Worm (Caenorhabditis elegans) whole organism, midembryonic: ENCODE measurements around the gene F10D7.3.

ENCODE experiments used
- T22C8.4 ChIP-seq: fragments of 200-800 bp; sonication (Bioruptor generic); IDR thresholded peaks from 2 replicates; pipeline ENCODE4 v1.3.6; 2022; ENCODE audit warnings: missing genetic modification characterization, missing compliant biosample characterization
- cog-1 ChIP-seq: sonication (generic microtip); optimal IDR thresholded peaks from 2 replicates; lab custom pipeline; 2016; ENCODE audit warnings: missing genetic modification characterization, missing compliant biosample characterization
- flt-1 ChIP-seq: fragments of 200-800 bp; sonication (Bioruptor generic); IDR thresholded peaks from 2 replicates; pipeline ENCODE4 v1.3.6; 2022; ENCODE audit warnings: missing genetic modification characterization, missing compliant biosample characterization
- klf-2 ChIP-seq: fragments of 200-800 bp; sonication (Bioruptor generic); conservative IDR thresholded peaks from 2 replicates; pipeline ENCODE4 v1.3.6; 2022; ENCODE audit warnings: missing genetic modification reagents, missing genetic modification characterization, missing compliant biosample characterization
- med-1 ChIP-seq: sonication (generic microtip); optimal IDR thresholded peaks from 2 replicates; lab custom pipeline; 2017; ENCODE audit warnings: missing genetic modification characterization, mild to moderate bottlenecking, missing compliant biosample characterization, antibody characterized with exemption, missing genetic modification reagents; ENCODE audit not compliant: insufficient read depth
- ref-1 ChIP-seq: fragments of 200-800 bp; sonication (Bioruptor generic); conservative IDR thresholded peaks from 2 replicates; pipeline ENCODE4 v1.3.6; 2022; ENCODE audit warnings: missing genetic modification reagents, missing genetic modification characterization, missing compliant biosample characterization
- tab-1 ChIP-seq: fragments of 200-800 bp; sonication (Bioruptor generic); IDR thresholded peaks from 2 replicates; pipeline ENCODE4 v1.3.6; 2022; ENCODE audit warnings: missing genetic modification characterization, missing compliant biosample characterization
- ztf-23 ChIP-seq: fragments of 200-800 bp; sonication (Bioruptor generic); IDR thresholded peaks from 2 replicates; pipeline ENCODE4 v1.3.6; 2022; ENCODE audit warnings: missing genetic modification reagents, missing genetic modification characterization, missing compliant biosample characterization
- ztf-29 ChIP-seq: fragments of 200-800 bp; sonication (Bioruptor generic); IDR thresholded peaks from 2 replicates; pipeline ENCODE4 v1.3.6; 2022; ENCODE audit warnings: missing genetic modification reagents, missing genetic modification characterization, missing compliant biosample characterization

F10D7.3 gene

DNA sequence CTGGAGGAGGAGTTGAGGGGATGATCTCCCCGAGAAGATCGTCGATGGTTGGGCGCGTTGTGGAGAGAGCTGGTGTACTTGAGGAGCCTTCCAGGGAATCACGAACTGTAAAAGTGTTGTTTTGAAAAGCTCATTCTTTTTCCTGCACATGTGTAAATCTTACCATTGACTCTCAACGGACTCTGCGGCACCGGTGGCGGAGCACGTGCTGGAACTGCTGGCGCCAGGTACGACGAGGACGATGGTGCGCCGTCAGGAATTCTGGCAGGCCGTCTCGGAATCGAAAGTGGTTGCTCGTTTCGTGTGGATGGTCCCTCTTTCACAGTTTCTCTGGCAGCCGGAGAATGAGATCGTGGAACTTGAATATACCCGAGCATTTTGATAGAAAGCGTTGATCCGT lies 9.9 kb upstream of the F10D7.3 start:
- TF ChIP-seq med-1 (GFP tag; lab: Kevin White, UChicago) (no peak), klf-2 (GFP tag; lab: Robert Waterston, UW) (no peak), T22C8.4 (GFP tag; lab: Robert Waterston, UW) (no peak), flt-1 (GFP tag; lab: Robert Waterston, UW) (no peak), ztf-23 (GFP tag; lab: Robert Waterston, UW) (no peak), ref-1 (GFP tag; lab: Robert Waterston, UW) (no peak), tab-1 (GFP tag; lab: Robert Waterston, UW) (no peak), cog-1 (no peak)

- no peak for TF ChIP-seq med-1 (GFP tag; lab: Kevin White, UChicago)
- TF ChIP-seq flt-1 (GFP tag; lab: Robert Waterston, UW): no peak
- no peak for TF ChIP-seq ztf-23 (GFP tag; lab: Robert Waterston, UW)
- TF ChIP-seq tab-1 (GFP tag; lab: Robert Waterston, UW): no peak
- no peak for TF ChIP-seq ztf-29 (GFP tag; lab: Robert Waterston, UW)
- TF ChIP-seq klf-2 (GFP tag; lab: Robert Waterston, UW): no peak
- no peak for TF ChIP-seq T22C8.4 (GFP tag; lab: Robert Waterston, UW)
- TF ChIP-seq cog-1: no peak
- no peak for TF ChIP-seq ref-1 (GFP tag; lab: Robert Waterston, UW)
Observed at ce11 chrX:17381975-17382374, 7.5 kb upstream of the F10D7.3 start, which contains the start of gene F10D7.4. Gene F10D7.4, minus strand, starts transcription at chrX:17382075.

DNA sequence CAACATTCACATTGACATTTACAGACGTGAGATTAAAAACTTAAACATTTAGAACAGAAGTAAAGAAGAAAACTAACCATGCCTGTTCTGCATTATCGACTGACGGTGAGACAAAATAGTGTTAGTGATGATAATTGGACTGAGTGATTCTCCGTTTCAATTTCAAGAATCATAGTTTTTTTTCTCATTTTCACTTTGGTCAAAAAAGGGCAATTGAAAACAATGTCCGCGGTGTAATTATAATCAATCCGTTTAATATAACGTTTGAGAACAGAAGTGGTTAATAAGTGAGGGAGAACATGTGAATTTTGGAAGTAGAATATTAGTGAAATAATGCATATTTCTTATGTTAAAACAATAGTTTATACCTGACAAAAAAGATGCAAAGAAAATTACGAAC lies 5.2 kb upstream of the F10D7.3 start, which contains the start of gene F10D7.10:
Gene F10D7.10 (minus strand): TSS at position 101 of the 400 bp plus-strand sequence.
- no peak for TF ChIP-seq ztf-23 (GFP tag; lab: Robert Waterston, UW)
- no peak for TF ChIP-seq ztf-29 (GFP tag; lab: Robert Waterston, UW)
- TF ChIP-seq T22C8.4 (GFP tag; lab: Robert Waterston, UW): no peak
- TF ChIP-seq flt-1 (GFP tag; lab: Robert Waterston, UW): no peak
- TF ChIP-seq med-1 (GFP tag; lab: Kevin White, UChicago): no peak
- TF ChIP-seq tab-1 (GFP tag; lab: Robert Waterston, UW): no peak

ce11 chrX:17378996-17379395 lies 4.6 kb upstream of the F10D7.3 start:
- TF ChIP-seq ztf-29 (GFP tag; lab: Robert Waterston, UW): no peak
- no peak for TF ChIP-seq tab-1 (GFP tag; lab: Robert Waterston, UW)
- TF ChIP-seq ztf-23 (GFP tag; lab: Robert Waterston, UW): no peak
- no peak for TF ChIP-seq cog-1
- TF ChIP-seq T22C8.4 (GFP tag; lab: Robert Waterston, UW): no peak
- TF ChIP-seq klf-2 (GFP tag; lab: Robert Waterston, UW): no peak
- TF ChIP-seq ref-1 (GFP tag; lab: Robert Waterston, UW): no peak

DNA sequence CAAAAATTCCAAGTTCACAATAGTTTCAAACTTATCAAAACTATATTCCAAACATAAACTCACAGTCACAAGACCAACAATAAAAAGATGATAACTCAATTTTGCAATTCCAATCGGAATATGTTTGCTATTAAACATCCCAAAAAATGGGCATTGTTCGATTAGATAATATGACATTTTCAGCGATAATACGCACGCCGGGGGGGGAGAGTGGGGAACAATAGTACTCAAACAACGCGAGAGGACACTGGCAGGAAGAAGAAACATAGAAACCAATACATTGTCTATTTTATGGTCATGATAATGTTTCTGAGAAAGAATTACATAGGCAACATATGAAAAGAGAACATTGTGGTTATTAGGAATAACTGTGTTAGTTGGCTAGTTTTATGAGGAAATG lies 1.4 kb upstream of the F10D7.3 start:
- TF ChIP-seq ref-1 (GFP tag; lab: Robert Waterston, UW): no peak
- TF ChIP-seq cog-1: no peak
- no peak for TF ChIP-seq klf-2 (GFP tag; lab: Robert Waterston, UW)
- TF ChIP-seq tab-1 (GFP tag; lab: Robert Waterston, UW): no peak
- no peak for TF ChIP-seq flt-1 (GFP tag; lab: Robert Waterston, UW)
- no peak for TF ChIP-seq T22C8.4 (GFP tag; lab: Robert Waterston, UW)
- TF ChIP-seq ztf-23 (GFP tag; lab: Robert Waterston, UW): no peak
- no peak for TF ChIP-seq med-1 (GFP tag; lab: Kevin White, UChicago)
- TF ChIP-seq ztf-29 (GFP tag; lab: Robert Waterston, UW): no peak

ce11 chrX:17373955-17374354 lies 479 bp downstream of the F10D7.3 start:
- no peak for TF ChIP-seq klf-2 (GFP tag; lab: Robert Waterston, UW)
- TF ChIP-seq tab-1 (GFP tag; lab: Robert Waterston, UW): no peak
- TF ChIP-seq T22C8.4 (GFP tag; lab: Robert Waterston, UW): no peak
- no peak for TF ChIP-seq ztf-23 (GFP tag; lab: Robert Waterston, UW)
- TF ChIP-seq cog-1: no peak
- TF ChIP-seq ref-1 (GFP tag; lab: Robert Waterston, UW): no peak
- TF ChIP-seq ztf-29 (GFP tag; lab: Robert Waterston, UW): no peak
- no peak for TF ChIP-seq flt-1 (GFP tag; lab: Robert Waterston, UW)
- TF ChIP-seq med-1 (GFP tag; lab: Kevin White, UChicago): no peak

DNA sequence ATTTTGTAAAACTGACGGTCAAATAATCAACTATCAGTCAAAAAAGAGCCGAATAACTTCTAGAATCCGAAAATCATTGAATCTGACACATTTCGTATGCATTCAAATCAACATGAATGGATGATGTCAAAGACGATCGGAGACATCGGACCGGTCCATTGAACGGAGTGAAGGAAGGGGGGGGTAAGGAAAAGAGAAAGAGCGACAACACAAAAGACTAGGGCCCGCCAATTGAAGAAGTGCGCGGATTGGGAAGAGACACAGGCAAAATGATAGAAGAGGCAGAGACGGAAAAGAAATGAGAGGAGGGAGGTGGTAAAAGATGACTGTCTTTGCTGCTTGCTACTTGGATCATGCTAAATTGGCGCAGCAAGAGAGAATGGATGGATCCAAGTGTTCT lies 4.9 kb downstream of the F10D7.3 start:
- no peak for TF ChIP-seq ztf-23 (GFP tag; lab: Robert Waterston, UW)
- TF ChIP-seq flt-1 (GFP tag; lab: Robert Waterston, UW): no peak
- no peak for TF ChIP-seq T22C8.4 (GFP tag; lab: Robert Waterston, UW)
- no peak for TF ChIP-seq klf-2 (GFP tag; lab: Robert Waterston, UW)
- no peak for TF ChIP-seq med-1 (GFP tag; lab: Kevin White, UChicago)

ce11 chrX:17368542-17368941 lies 5.9 kb downstream of the F10D7.3 start, which contains the start of gene mfsd-10:
Gene mfsd-10, minus strand, starts transcription at chrX:17368642.
- TF ChIP-seq ztf-23 (GFP tag; lab: Robert Waterston, UW): no peak
- no peak for TF ChIP-seq cog-1
- no peak for TF ChIP-seq ztf-29 (GFP tag; lab: Robert Waterston, UW)
- no peak for TF ChIP-seq ref-1 (GFP tag; lab: Robert Waterston, UW)
- no peak for TF ChIP-seq med-1 (GFP tag; lab: Kevin White, UChicago)
- no peak for TF ChIP-seq tab-1 (GFP tag; lab: Robert Waterston, UW)
- no peak for TF ChIP-seq klf-2 (GFP tag; lab: Robert Waterston, UW)
- TF ChIP-seq flt-1 (GFP tag; lab: Robert Waterston, UW): no peak
- no peak for TF ChIP-seq T22C8.4 (GFP tag; lab: Robert Waterston, UW)

DNA sequence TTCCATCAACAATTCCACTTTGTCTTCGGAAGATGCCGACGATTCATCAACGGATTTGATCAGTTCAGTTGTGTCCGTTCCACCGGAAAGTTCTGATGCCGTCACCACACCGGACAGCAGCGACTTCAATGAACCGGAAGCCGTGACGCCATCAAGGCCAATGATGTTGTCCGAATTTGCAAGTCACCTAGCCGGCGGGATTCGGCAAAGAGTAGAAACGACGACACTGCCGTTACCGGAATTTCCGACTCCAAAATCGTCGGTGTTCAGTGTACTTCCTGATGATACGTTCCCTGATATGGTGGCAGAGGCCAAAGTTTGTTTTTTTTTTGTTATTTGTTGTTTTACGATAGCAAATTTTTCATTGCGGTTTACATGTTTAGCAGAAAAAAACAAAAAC lies 10.9 kb downstream of the F10D7.3 start:
- TF ChIP-seq T22C8.4 (GFP tag; lab: Robert Waterston, UW): no peak
- TF ChIP-seq ztf-29 (GFP tag; lab: Robert Waterston, UW): no peak
- TF ChIP-seq flt-1 (GFP tag; lab: Robert Waterston, UW): no peak
- TF ChIP-seq tab-1 (GFP tag; lab: Robert Waterston, UW): no peak
- no peak for TF ChIP-seq ztf-23 (GFP tag; lab: Robert Waterston, UW)
- TF ChIP-seq med-1 (GFP tag; lab: Kevin White, UChicago): no peak
- no peak for TF ChIP-seq klf-2 (GFP tag; lab: Robert Waterston, UW)
